Worm (Caenorhabditis elegans) whole organism, mixed stage, embryonic: ENCODE measurements around the gene C09G9.1.

Experiments used
- ceh-39 ChIP-seq: fragments of 150-350 bp; optimal IDR thresholded peaks from 2 replicates; lab custom pipeline; 2014; ENCODE audit warnings: missing biosample characterization, missing genetic modification characterization
- lin-13 ChIP-seq: fragments of 150-350 bp; optimal IDR thresholded peaks from 2 replicates; lab custom pipeline; 2014; ENCODE audit warnings: missing biosample characterization, missing genetic modification characterization
- mab-5 ChIP-seq: fragments of 150-350 bp; optimal IDR thresholded peaks from 2 replicates; lab custom pipeline; 2014; ENCODE audit warnings: missing biosample characterization, missing genetic modification characterization
- nhr-2 ChIP-seq: fragments of 150-350 bp; optimal IDR thresholded peaks from 2 replicates; lab custom pipeline; 2014; ENCODE audit warnings: missing biosample characterization, missing genetic modification characterization
- nhr-28 ChIP-seq: fragments of 150-350 bp; optimal IDR thresholded peaks from 2 replicates; lab custom pipeline; 2014; ENCODE audit warnings: missing biosample characterization, missing genetic modification characterization
- nhr-76 ChIP-seq: sonication (generic microtip); optimal IDR thresholded peaks from 2 replicates; lab custom pipeline; 2017; ENCODE audit warnings: missing biosample characterization, missing genetic modification characterization
- pha-4 ChIP-seq: fragments of 150-350 bp; optimal IDR thresholded peaks from 2 replicates; lab custom pipeline; 2018; ENCODE audit warnings: missing biosample characterization, missing genetic modification reagents, missing genetic modification characterization
- snpc-4 ChIP-seq: fragments of 150-350 bp; optimal IDR thresholded peaks from 2 replicates; lab custom pipeline; 2014; ENCODE audit warnings: missing biosample characterization, missing genetic modification characterization

- no peak for TF ChIP-seq mab-5 (tag; lab: Kevin White, UChicago)
- no peak for TF ChIP-seq snpc-4
- TF ChIP-seq pha-4 (tag; lab: Kevin White, UChicago) = no peak
- no peak for TF ChIP-seq nhr-76
- TF ChIP-seq nhr-2 (tag; lab: Kevin White, UChicago) = no peak
- TF ChIP-seq lin-13 (tag; lab: Kevin White, UChicago) = no peak
- no peak for TF ChIP-seq nhr-28
- TF ChIP-seq ceh-39 (tag; lab: Kevin White, UChicago) = no peak
Measured at ce11 chrIV:8879810-8880209, 14.5 kb upstream of the C09G9.1 start, which contains the start of gene npax-4.
